Fruit fly (Drosophila melanogaster): ENCODE data around the gene CG5078.

Gene CG5078

dm6 chr3L:20517897-20518804, 12.3 kb downstream of the CG5078 start (continued):
- TF ChIP-seq knrl (GFP tag; IDR thresholded peaks at IDR 0.05; ENCODE audit: partially characterized antibody) (no peak), CG31365 (tag; optimal IDR thresholded peaks at IDR 0.05) (no peak), Stat92E (GFP tag; optimal IDR thresholded peaks at IDR 0.05) (no peak), zf30C (GFP tag; optimal IDR thresholded peaks at IDR 0.05) (peak; percentile 37), CG17186 (GFP tag; optimal IDR thresholded peaks at IDR 0.05) (no peak), CG13287 (GFP tag; IDR thresholded peaks at IDR 0.05; ENCODE audit: partially characterized antibody) (no peak), CG17361 (GFP tag; IDR thresholded peaks at IDR 0.05) (no peak; the same call in 2 of the 3 replicates), eve (GFP tag; optimal IDR thresholded peaks at IDR 0.05) (peak in 1 of 2 experiments; percentile 54), Usf (GFP tag; optimal IDR thresholded peaks at IDR 0.05) (no peak), Side (GFP tag; optimal IDR thresholded peaks at IDR 0.05) (peak; percentile 17), gcm (GFP tag; optimal IDR thresholded peaks at IDR 0.05) (no peak), Hmx (GFP tag; optimal IDR thresholded peaks at IDR 0.05) (no peak), so (GFP tag; IDR thresholded peaks at IDR 0.05) (peak; percentile 37; the same call in 1 of the 3 replicates), dpn (GFP tag; optimal IDR thresholded peaks at IDR 0.05) (peak in 1 of 2 experiments; percentile 5), hkb (optimal IDR thresholded peaks at IDR 0.05) (no peak), hkb (GFP tag; IDR thresholded peaks at IDR 0.05) (peak; percentile 67; the same call in 1 of the 2 replicates), Taf1 (GFP tag; IDR thresholded peaks at IDR 0.05) (no peak), CG4820 (GFP tag; optimal IDR thresholded peaks at IDR 0.05) (no peak), Bdp1 (GFP tag; optimal IDR thresholded peaks at IDR 0.05) (no peak), CG33557 (GFP tag; optimal IDR thresholded peaks at IDR 0.05) (no peak), CG8765 (GFP tag; IDR thresholded peaks at IDR 0.05) (no peak), TFAM (GFP tag; optimal IDR thresholded peaks at IDR 0.05) (no peak), CG12391 (tag; optimal IDR thresholded peaks at IDR 0.05) (peak; percentile 29), pb (GFP tag; optimal IDR thresholded peaks at IDR 0.05) (no peak), cg (GFP tag; optimal IDR thresholded peaks at IDR 0.05) (no peak), CG6175 (GFP tag; IDR thresholded peaks at IDR 0.05) (no peak), cwo (GFP tag; optimal IDR thresholded peaks at IDR 0.05) (peak; percentile 28), bigmax (GFP tag; optimal IDR thresholded peaks at IDR 0.05) (no peak), tio (GFP tag; optimal IDR thresholded peaks at IDR 0.05) (peak; percentile 21), Xbp1 (GFP tag; optimal IDR thresholded peaks at IDR 0.05) (peak; percentile 25), CG9437 (GFP tag; optimal IDR thresholded peaks at IDR 0.05) (peak; percentile 25), tup (GFP tag; optimal IDR thresholded peaks at IDR 0.05) (no peak), CG7357 (GFP tag; IDR thresholded peaks at IDR 0.05) (no peak), CG15514 (GFP tag; optimal IDR thresholded peaks at IDR 0.05) (no peak), Pdp1 (GFP tag; optimal IDR thresholded peaks at IDR 0.05) (peak in 1 of 2 experiments; percentile 62), H15 (GFP tag; IDR thresholded peaks at IDR 0.05) (0 out of 3 replicates have a peak, but pooled peaks have one; percentile 16), sc (optimal IDR thresholded peaks at IDR 0.05) (no peak), sc (GFP tag; optimal IDR thresholded peaks at IDR 0.05) (no peak), CG10959 (GFP tag; IDR thresholded peaks at IDR 0.05) (no peak), vfl (GFP tag; optimal IDR thresholded peaks at IDR 0.05) (no peak), kay (GFP tag; optimal IDR thresholded peaks at IDR 0.05) (no peak), Antp (GFP tag; optimal IDR thresholded peaks at IDR 0.05) (no peak), Ada2b (GFP tag; IDR thresholded peaks at IDR 0.05) (peak; percentile 46; the same call in 1 of the 2 replicates), CG3065 (GFP tag; optimal IDR thresholded peaks at IDR 0.05) (no peak), CG10979 (tag; optimal IDR thresholded peaks at IDR 0.05) (no peak), CG1024 (GFP tag; IDR thresholded peaks at IDR 0.05) (no peak), kni (GFP tag; optimal IDR thresholded peaks at IDR 0.05) (no peak), Atf3 (GFP tag; optimal IDR thresholded peaks at IDR 0.05) (no peak), pzg (GFP tag; optimal IDR thresholded peaks at IDR 0.05) (no peak)
